Fruit fly (Drosophila melanogaster) whole organism, embryonic: ENCODE data around the gene Fmr1.

Experiments
- CG10543 ChIP-seq: fragments of 200-800 bp; sonication (Bioruptor generic); optimal IDR thresholded peaks from 3 replicates; lab custom pipeline; 2017; ENCODE audit warnings: missing biosample characterization, mild to moderate bottlenecking, missing genetic modification characterization, moderate library complexity
- CG10654 ChIP-seq: fragments of 200-800 bp; sonication (Bioruptor generic); optimal IDR thresholded peaks from 2 replicates; lab custom pipeline; 2016; ENCODE audit warnings: missing biosample characterization, missing genetic modification characterization
- CG11398 ChIP-seq: fragments of 200-800 bp; sonication (Bioruptor generic); optimal IDR thresholded peaks from 2 replicates; lab custom pipeline; 2016; ENCODE audit warnings: missing biosample characterization, missing genetic modification characterization
- CG11456 ChIP-seq: fragments of 200-800 bp; sonication (Bioruptor generic); IDR thresholded peaks from 3 replicates; pipeline ENCODE4 v1.3.6; 2022; ENCODE audit warnings: missing biosample characterization, missing genetic modification characterization
- CG12104 ChIP-seq: fragments of 200-800 bp; sonication (Bioruptor generic); optimal IDR thresholded peaks from 3 replicates; lab custom pipeline; 2016; ENCODE audit warnings: missing biosample characterization, missing genetic modification characterization
- CG1233 ChIP-seq: fragments of 200-800 bp; sonication (Bioruptor generic); optimal IDR thresholded peaks from 4 replicates; lab custom pipeline; 2018; ENCODE audit warnings: missing biosample characterization, mild to moderate bottlenecking, missing genetic modification characterization
- CG12769 ChIP-seq: fragments of 200-800 bp; sonication (Bioruptor generic); optimal IDR thresholded peaks from 2 replicates; lab custom pipeline; 2019; ENCODE audit warnings: missing biosample characterization, mild to moderate bottlenecking, missing genetic modification characterization, moderate library complexity
- CG13287 ChIP-seq: fragments of 200-800 bp; sonication (Bioruptor generic); IDR thresholded peaks from 2 replicates; pipeline ENCODE4 v1.3.6; 2022; ENCODE audit warnings: missing biosample characterization, missing genetic modification characterization; ENCODE audit not compliant: partially characterized antibody
- CG14441 ChIP-seq: fragments of 200-800 bp; sonication (Bioruptor generic); IDR thresholded peaks from 2 replicates; pipeline ENCODE4 v1.3.6; 2022; ENCODE audit warnings: missing biosample characterization, missing genetic modification characterization
- CG1647 ChIP-seq: fragments of 200-800 bp; sonication (Bioruptor generic); optimal IDR thresholded peaks from 3 replicates; lab custom pipeline; 2016; ENCODE audit warnings: missing biosample characterization, missing genetic modification characterization
- CG2120 ChIP-seq: fragments of 200-800 bp; sonication (Bioruptor generic); optimal IDR thresholded peaks from 3 replicates; lab custom pipeline; 2016; ENCODE audit warnings: missing biosample characterization, missing genetic modification characterization
- CG2199 ChIP-seq: fragments of 200-800 bp; sonication (Bioruptor generic); IDR thresholded peaks from 3 replicates; pipeline ENCODE4 v1.3.6; 2022; ENCODE audit warnings: missing biosample characterization, missing genetic modification characterization
- CG2889 ChIP-seq: fragments of 200-800 bp; sonication (Bioruptor generic); IDR thresholded peaks from 3 replicates; pipeline ENCODE4 v1.3.6; 2022; ENCODE audit warnings: missing biosample characterization, missing genetic modification characterization
- CG31388 ChIP-seq: fragments of 200-800 bp; sonication (Bioruptor generic); optimal IDR thresholded peaks from 2 replicates; lab custom pipeline; 2016; ENCODE audit warnings: missing biosample characterization, missing genetic modification characterization
- CG32532 ChIP-seq: fragments of 200-800 bp; sonication (Bioruptor generic); IDR thresholded peaks from 2 replicates; pipeline ENCODE4 v1.3.6; 2022; ENCODE audit warnings: missing biosample characterization, missing genetic modification characterization
- CG42726 ChIP-seq: fragments of 200-800 bp; sonication (Bioruptor generic); IDR thresholded peaks from 2 replicates; pipeline ENCODE4 v1.3.6; 2022; ENCODE audit warnings: missing biosample characterization, missing genetic modification characterization; ENCODE audit not compliant: partially characterized antibody
- CG4820 ChIP-seq: fragments of 200-800 bp; sonication (Bioruptor generic); optimal IDR thresholded peaks from 3 replicates; lab custom pipeline; 2016; ENCODE audit warnings: missing biosample characterization, missing genetic modification characterization
- CG8089 ChIP-seq: fragments of 200-800 bp; sonication (Bioruptor generic); optimal IDR thresholded peaks from 3 replicates; lab custom pipeline; 2016; ENCODE audit warnings: missing biosample characterization, missing genetic modification characterization
- CG8359 ChIP-seq: fragments of 200-800 bp; sonication (Bioruptor generic); optimal IDR thresholded peaks from 2 replicates; lab custom pipeline; 2017; ENCODE audit warnings: missing biosample characterization, mild to moderate bottlenecking, missing genetic modification characterization, borderline replicate concordance
- CG8388 ChIP-seq: fragments of 200-800 bp; sonication (Bioruptor generic); optimal IDR thresholded peaks from 2 replicates; lab custom pipeline; 2019; ENCODE audit warnings: missing biosample characterization, mild to moderate bottlenecking, missing genetic modification characterization, moderate library complexity
- Chrac-16 ChIP-seq: fragments of 200-800 bp; sonication (Bioruptor generic); optimal IDR thresholded peaks from 3 replicates; lab custom pipeline; 2016; ENCODE audit warnings: missing biosample characterization, missing genetic modification characterization
- CkIIα-i1 ChIP-seq: fragments of 200-800 bp; sonication (Bioruptor generic); IDR thresholded peaks from 2 replicates; pipeline ENCODE4 v1.3.6; 2022; ENCODE audit warnings: missing biosample characterization, missing genetic modification characterization
- CoRest ChIP-seq: fragments of 200-800 bp; sonication (Bioruptor generic); optimal IDR thresholded peaks from 3 replicates; lab custom pipeline; 2018; ENCODE audit warnings: missing biosample characterization, mild to moderate bottlenecking, missing genetic modification characterization, moderate library complexity
- Dek ChIP-seq: fragments of 200-800 bp; sonication (Bioruptor generic); optimal IDR thresholded peaks from 3 replicates; lab custom pipeline; 2019; ENCODE audit warnings: missing biosample characterization, mild to moderate bottlenecking, missing genetic modification characterization, moderate library complexity
- Dip3 ChIP-seq: fragments of 200-800 bp; sonication (Bioruptor generic); optimal IDR thresholded peaks from 3 replicates; lab custom pipeline; 2016; ENCODE audit warnings: missing biosample characterization, missing genetic modification characterization
- Hmr ChIP-seq: fragments of 200-800 bp; sonication (Bioruptor generic); optimal IDR thresholded peaks from 3 replicates; lab custom pipeline; 2017; ENCODE audit warnings: mild to moderate bottlenecking, missing biosample characterization, missing genetic modification reagents, missing genetic modification characterization
- Med ChIP-seq: fragments of 200-800 bp; sonication (Bioruptor generic); peaks from one replicate; lab custom pipeline; 2016; ENCODE audit warnings: missing biosample characterization, missing genetic modification characterization, mild to moderate bottlenecking, inconsistent platforms, moderate library complexity
- Meics ChIP-seq: fragments of 200-800 bp; sonication (Bioruptor generic); optimal IDR thresholded peaks from 2 replicates; lab custom pipeline; 2017; ENCODE audit warnings: missing biosample characterization, mild to moderate bottlenecking, missing genetic modification characterization
- Mrtf ChIP-seq: fragments of 200-800 bp; sonication (Bioruptor generic); IDR thresholded peaks from 3 replicates; pipeline ENCODE4 v1.3.6; 2022; ENCODE audit warnings: missing biosample characterization, missing genetic modification characterization
- Myb ChIP-seq: fragments of 200-800 bp; sonication (Bioruptor generic); optimal IDR thresholded peaks from 2 replicates; lab custom pipeline; 2016; ENCODE audit warnings: missing biosample characterization, missing genetic modification characterization
- Rx ChIP-seq: fragments of 200-800 bp; sonication (Bioruptor generic); IDR thresholded peaks from 2 replicates; pipeline ENCODE4 v1.3.6; 2022; ENCODE audit warnings: missing biosample characterization, missing genetic modification characterization
- Sry-β ChIP-seq: fragments of 200-800 bp; sonication (Bioruptor generic); optimal IDR thresholded peaks from 2 replicates; lab custom pipeline; 2018; ENCODE audit warnings: missing biosample characterization, mild to moderate bottlenecking, missing genetic modification characterization, moderate library complexity
- Sry-δ ChIP-seq: fragments of 200-800 bp; sonication (Bioruptor generic); optimal IDR thresholded peaks from 2 replicates; lab custom pipeline; 2016; ENCODE audit warnings: missing biosample characterization, missing genetic modification characterization
- al ChIP-seq: fragments of 200-800 bp; sonication (Bioruptor generic); IDR thresholded peaks from 2 replicates; pipeline ENCODE4 v1.3.6; 2022; ENCODE audit warnings: missing biosample characterization, missing genetic modification characterization
- ara ChIP-seq: fragments of 200-800 bp; sonication (Bioruptor generic); IDR thresholded peaks from 2 replicates; pipeline ENCODE4 v1.3.6; 2022; ENCODE audit warnings: missing biosample characterization, missing genetic modification characterization
- ash1 ChIP-seq: fragments of 200-800 bp; sonication (Bioruptor generic); optimal IDR thresholded peaks from 2 replicates; lab custom pipeline; 2018; ENCODE audit warnings: missing biosample characterization, mild to moderate bottlenecking, missing genetic modification characterization
- bab2 ChIP-seq: fragments of 200-800 bp; sonication (Bioruptor generic); optimal IDR thresholded peaks from 2 replicates; lab custom pipeline; 2016; ENCODE audit warnings: missing biosample characterization, missing genetic modification characterization
- bcd ChIP-seq: fragments of 200-800 bp; sonication (Bioruptor generic); optimal IDR thresholded peaks from 2 replicates; lab custom pipeline; 2017; ENCODE audit warnings: missing biosample characterization, mild to moderate bottlenecking, missing genetic modification characterization
- da ChIP-seq: fragments of 200-800 bp; sonication (Bioruptor generic); optimal IDR thresholded peaks from 2 replicates; lab custom pipeline; 2016; ENCODE audit warnings: missing biosample characterization, missing genetic modification characterization
- dmrt11E ChIP-seq: fragments of 200-800 bp; sonication (Bioruptor generic); optimal IDR thresholded peaks from 3 replicates; lab custom pipeline; 2018; ENCODE audit warnings: missing biosample characterization, mild to moderate bottlenecking, missing genetic modification characterization, moderate library complexity
- en ChIP-seq: fragments of 200-800 bp; sonication (Bioruptor generic); optimal IDR thresholded peaks from 2 replicates; lab custom pipeline; 2016; ENCODE audit warnings: missing biosample characterization, missing genetic modification characterization
- ken ChIP-seq: fragments of 200-800 bp; sonication (Bioruptor generic); IDR thresholded peaks from 3 replicates; pipeline ENCODE4 v1.3.6; 2022; ENCODE audit warnings: missing biosample characterization, missing genetic modification characterization
- pho ChIP-seq: fragments of 200-800 bp; sonication (Bioruptor generic); optimal IDR thresholded peaks from 2 replicates; lab custom pipeline; 2016; ENCODE audit warnings: missing biosample characterization, missing genetic modification characterization
- schlank ChIP-seq: fragments of 200-800 bp; sonication (Bioruptor generic); optimal IDR thresholded peaks from 2 replicates; lab custom pipeline; 2018; ENCODE audit warnings: missing biosample characterization, mild to moderate bottlenecking, missing genetic modification characterization
- sisA ChIP-seq: fragments of 200-800 bp; sonication (Bioruptor generic); IDR thresholded peaks from 2 replicates; pipeline ENCODE4 v1.3.6; 2022; ENCODE audit warnings: missing biosample characterization, missing genetic modification characterization
- toy ChIP-seq: fragments of 200-800 bp; sonication (Bioruptor generic); IDR thresholded peaks from 2 replicates; pipeline ENCODE4 v1.3.6; 2022; ENCODE audit warnings: missing biosample characterization, missing genetic modification characterization
- ttk ChIP-seq: fragments of 200-800 bp; sonication (Bioruptor generic); IDR thresholded peaks from 2 replicates; pipeline ENCODE4 v2.1.2; 2022; ENCODE audit warnings: missing biosample characterization, missing genetic modification characterization
- usp ChIP-seq: fragments of >200 bp; optimal IDR thresholded peaks from 2 replicates; lab custom pipeline; 2017; ENCODE audit warnings: missing biosample characterization, missing genetic modification characterization
- vfl ChIP-seq: fragments of 200-800 bp; sonication (Bioruptor generic); optimal IDR thresholded peaks from 2 replicates; lab custom pipeline; 2016; ENCODE audit warnings: missing biosample characterization, missing genetic modification characterization
- zen ChIP-seq: fragments of 200-800 bp; sonication (Bioruptor generic); optimal IDR thresholded peaks from 3 replicates; lab custom pipeline; 2018; ENCODE audit warnings: missing biosample characterization, mild to moderate bottlenecking, missing genetic modification characterization, moderate library complexity
- zf30C ChIP-seq: fragments of 200-800 bp; sonication (Bioruptor generic); optimal IDR thresholded peaks from 3 replicates; lab custom pipeline; 2018; ENCODE audit warnings: missing biosample characterization, mild to moderate bottlenecking, missing genetic modification characterization

The Fmr1 gene

dm6 chr3R:10079267-10079987 is 30.5 kb downstream of the Fmr1 start (continued):
- no peak for TF ChIP-seq Dip3 (GFP tag; lab: Kevin White, UChicago)
- TF ChIP-seq schlank (tag; lab: Kevin White, UChicago): no peak
- peak; percentile 11 for TF ChIP-seq bab2 (GFP tag; lab: Kevin White, UChicago)
- no peak for TF ChIP-seq Dek (tag; lab: Kevin White, UChicago)
- TF ChIP-seq CG12769 (tag; lab: Kevin White, UChicago): no peak
- no peak for TF ChIP-seq Sry-β (GFP tag; lab: Kevin White, UChicago)
- TF ChIP-seq bcd (GFP tag; lab: Kevin White, UChicago): no peak
- peak; percentile 34 for TF ChIP-seq CG8388 (GFP tag; lab: Kevin White, UChicago)
- peak; percentile 14 for TF ChIP-seq CG2120
- peak; percentile 1 for TF ChIP-seq Sry-δ
- 0 out of 3 replicates have a peak, but pooled peaks have one; percentile 29 for TF ChIP-seq Mrtf (GFP tag; lab: Robert Waterston, UW)
- peak; percentile 58 for TF ChIP-seq sisA
- TF ChIP-seq dmrt11E (tag; lab: Kevin White, UChicago): peak; percentile 27
- TF ChIP-seq CG11398 (GFP tag; lab: Kevin White, UChicago): no peak
- TF ChIP-seq CG10654 (GFP tag; lab: Kevin White, UChicago): no peak
- peak; percentile 57 for TF ChIP-seq Med (GFP tag; lab: Kevin White, UChicago)
- no peak for TF ChIP-seq CG8089
- no peak for TF ChIP-seq CG31388 (GFP tag; lab: Kevin White, UChicago)
- TF ChIP-seq CG1647: no peak
- no peak for TF ChIP-seq CG2199 (GFP tag; lab: Robert Waterston, UW)
- TF ChIP-seq CG4820 (GFP tag; lab: Kevin White, UChicago): peak; percentile 15
- peak; percentile 52; the same call in 1 of the 3 replicates for TF ChIP-seq ken (GFP tag; lab: Robert Waterston, UW)
- no peak for TF ChIP-seq CG1233
- TF ChIP-seq toy: no peak
- TF ChIP-seq pho: no peak
- no peak for TF ChIP-seq Hmr
- TF ChIP-seq CoRest: no peak
- TF ChIP-seq ara (GFP tag; lab: Robert Waterston, UW): no peak
- TF ChIP-seq CG11456 (GFP tag; lab: Robert Waterston, UW): no peak
- no peak for TF ChIP-seq CG12104 (GFP tag; lab: Kevin White, UChicago)
- TF ChIP-seq Rx: peak; percentile 14; the same call in 1 of the 2 replicates
- TF ChIP-seq CG42726 (GFP tag; lab: Robert Waterston, UW): no peak
- no peak for TF ChIP-seq ash1 (GFP tag; lab: Kevin White, UChicago)
- no peak for TF ChIP-seq zf30C
- TF ChIP-seq da (GFP tag; lab: Kevin White, UChicago): no peak
- no peak for TF ChIP-seq CG10543 (GFP tag; lab: Kevin White, UChicago)
- peak; percentile 11 for TF ChIP-seq Chrac-16
- TF ChIP-seq zen (tag; lab: Kevin White, UChicago): no peak
- peak; percentile 17 for TF ChIP-seq Meics (GFP tag; lab: Kevin White, UChicago)
- TF ChIP-seq al (GFP tag; lab: Robert Waterston, UW): no peak
- no peak for TF ChIP-seq CG32532 (GFP tag; lab: Robert Waterston, UW)
- no peak for TF ChIP-seq CG2889 (GFP tag; lab: Robert Waterston, UW)
- TF ChIP-seq Myb: no peak
- TF ChIP-seq en (GFP tag; lab: Kevin White, UChicago): peak; percentile 2
- no peak for TF ChIP-seq CkIIα-i1
- no peak; the same call in 1 of the 2 replicates for TF ChIP-seq ttk (GFP tag; lab: Robert Waterston, UW)
- no peak for TF ChIP-seq CG13287 (GFP tag; lab: Robert Waterston, UW)
- no peak for TF ChIP-seq vfl (GFP tag; lab: Kevin White, UChicago)
- TF ChIP-seq CG8359: no peak
- no peak for TF ChIP-seq usp (GFP tag; lab: Kevin White, UChicago)
- TF ChIP-seq CG14441 (GFP tag; lab: Robert Waterston, UW): 0 out of 2 replicates have a peak, but pooled peaks have one; percentile 8
